Worm (Caenorhabditis elegans): ENCODE measurements around the gene lgc-56.

Gene lgc-56

DNA sequence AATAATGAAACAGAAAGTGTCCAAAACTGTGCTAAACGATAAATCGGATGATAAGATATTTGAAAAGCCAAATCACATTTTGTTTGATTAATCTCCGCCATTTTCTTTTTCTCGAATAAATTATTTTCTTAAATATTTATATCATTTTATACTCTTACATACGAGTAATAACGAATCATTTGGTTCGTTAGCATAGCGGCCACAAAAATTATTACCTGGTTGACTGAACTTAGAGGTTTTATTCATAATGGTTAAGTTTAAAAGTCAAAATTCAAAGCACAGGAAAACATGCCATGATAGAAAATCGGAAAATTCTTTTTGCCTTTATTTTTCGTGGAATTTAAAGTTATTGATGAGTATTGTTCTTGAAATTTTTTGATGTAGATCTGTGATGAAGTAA lies 33.1 kb downstream of the lgc-56 start, which contains the start of gene srb-5:
srb-5 (minus strand) TSS at position 101 of the 400 bp plus-strand sequence.
- TF ChIP-seq zip-11 (GFP tag; IDR thresholded peaks at IDR 0.05) = no peak
- no peak for TF ChIP-seq skn-1 (tag; optimal IDR thresholded peaks at IDR 0.05)
- no peak for TF ChIP-seq tra-1 (GFP tag; IDR thresholded peaks at IDR 0.05)
- TF ChIP-seq dmd-8 (GFP tag; IDR thresholded peaks at IDR 0.05) = no peak
- TF ChIP-seq R02D3.7 (tag; optimal IDR thresholded peaks at IDR 0.05) = no peak
- TF ChIP-seq madf-9 (GFP tag; conservative IDR thresholded peaks at IDR 0.05) = no peak
- no peak for TF ChIP-seq F26F4.8 (GFP tag; conservative IDR thresholded peaks at IDR 0.05)
- TF ChIP-seq pha-4 (GFP tag; IDR thresholded peaks at IDR 0.05) = no peak
- TF ChIP-seq pha-4 (tag; optimal IDR thresholded peaks at IDR 0.05) = no peak
- TF ChIP-seq zag-1 (tag; optimal IDR thresholded peaks at IDR 0.05) = no peak
- TF ChIP-seq gei-8 (GFP tag; optimal IDR thresholded peaks at IDR 0.05) = no peak

ce11 chrII:5166738-5167137 lies 36.6 kb downstream of the lgc-56 start, which contains the start of gene srb-3:
srb-3 (minus strand) TSS chrII:5166838.
- TF ChIP-seq lim-7 (GFP tag; IDR thresholded peaks at IDR 0.05) = no peak

ce11 chrII:5170932-5171331 lies 40.8 kb downstream of the lgc-56 start, which contains the start of gene srb-1:
srb-1 (minus strand) TSS chrII:5171032.
- TF ChIP-seq unc-62 (GFP tag; optimal IDR thresholded peaks at IDR 0.05 in 1 of 2) (peak in 1 of 2 experiments; percentile 15), unc-62 (tag; optimal IDR thresholded peaks at IDR 0.05) (no peak), hif-1 (tag; optimal IDR thresholded peaks at IDR 0.05) (no peak)

DNA sequence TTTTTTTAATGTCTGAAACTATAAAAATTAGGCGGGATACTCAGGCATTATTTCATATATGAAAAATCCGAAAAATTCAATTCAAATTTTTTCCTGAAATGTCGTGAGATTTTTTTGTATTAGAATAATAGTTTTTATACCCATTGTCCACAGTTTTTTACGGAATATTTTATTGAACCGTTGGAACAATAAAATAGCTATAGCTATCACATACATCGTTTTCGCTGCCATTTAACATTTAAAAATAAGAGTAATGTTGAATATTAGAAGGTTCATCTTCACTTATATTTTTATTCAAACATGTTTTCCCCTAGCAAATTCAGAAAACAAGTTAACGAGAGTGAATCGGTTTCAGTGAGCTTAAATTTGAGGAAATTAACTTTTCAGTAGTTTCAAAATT lies 41.4 kb downstream of the lgc-56 start, which contains the start of gene C27D6.15:
C27D6.15 (plus strand) TSS at position 301 of the 400 bp plus-strand sequence.
- TF ChIP-seq fkh-10 (GFP tag; optimal IDR thresholded peaks at IDR 0.05) (no peak), lin-38 (GFP tag; IDR thresholded peaks at IDR 0.05) (no peak), fos-1 (tag; optimal IDR thresholded peaks at IDR 0.05) (no peak), rbr-2 (tag; optimal IDR thresholded peaks at IDR 0.05) (no peak), madf-5 (GFP tag; IDR thresholded peaks at IDR 0.05) (no peak), nhr-48 (tag; optimal IDR thresholded peaks at IDR 0.05) (no peak), ceh-32 (tag; optimal IDR thresholded peaks at IDR 0.05; ENCODE audit: poor library complexity) (no peak), zfp-3 (GFP tag; conservative IDR thresholded peaks at IDR 0.05) (no peak), spr-3 (GFP tag; optimal IDR thresholded peaks at IDR 0.05) (no peak), hif-1 (tag; optimal IDR thresholded peaks at IDR 0.05) (no peak), vab-7 (GFP tag; IDR thresholded peaks at IDR 0.05) (no peak)

DNA sequence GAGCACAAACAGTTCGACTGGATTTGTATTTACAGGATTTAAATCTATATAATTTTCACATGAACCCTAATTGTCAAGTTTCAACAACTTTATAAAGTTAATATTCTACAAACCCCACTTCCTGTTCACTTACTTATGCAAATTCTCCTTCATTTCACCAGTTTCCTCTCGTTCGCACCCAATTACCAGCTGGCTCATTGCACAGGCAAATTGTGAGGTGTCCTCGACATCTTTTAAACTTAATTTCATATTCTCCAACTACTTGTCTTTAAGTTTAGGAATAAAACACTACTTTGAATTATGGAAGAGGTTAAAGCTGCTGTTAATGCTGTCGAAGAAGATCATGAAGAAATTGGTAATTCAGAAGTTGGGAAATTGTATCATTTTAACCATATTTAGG lies 42.3 kb downstream of the lgc-56 start, which contains the start of gene C27D6.1:
C27D6.1 (plus strand) TSS at position 301 of the 400 bp plus-strand sequence.
- TF ChIP-seq ceh-82 (tag; optimal IDR thresholded peaks at IDR 0.05) (no peak), aha-1 (tag) (peak; percentile 5), D1046.2 (GFP tag; IDR thresholded peaks at IDR 0.05) (no peak), unc-62 (GFP tag; optimal IDR thresholded peaks at IDR 0.05 in 1 of 2) (peak in 1 of 2 experiments; percentile 74), unc-62 (tag; optimal IDR thresholded peaks at IDR 0.05) (no peak)

ce11 chrII:5174370-5174769 lies 44.2 kb downstream of the lgc-56 start, which contains the start of gene C27D6.3:
C27D6.3 (minus strand) TSS chrII:5174470.
- TF ChIP-seq egl-27 (tag; optimal IDR thresholded peaks at IDR 0.05) = no peak
- no peak for TF ChIP-seq T26A8.4 (GFP tag; IDR thresholded peaks at IDR 0.05)
- no peak for TF ChIP-seq hlh-11 (tag; optimal IDR thresholded peaks at IDR 0.05)
- TF ChIP-seq pha-4 (GFP tag; IDR thresholded peaks at IDR 0.05) = no peak
- no peak for TF ChIP-seq pha-4 (tag; optimal IDR thresholded peaks at IDR 0.05)
- no peak for TF ChIP-seq ceh-28 (tag; optimal IDR thresholded peaks at IDR 0.05)
- no peak for TF ChIP-seq ces-1 (GFP tag; optimal IDR thresholded peaks at IDR 0.05)
- no peak for TF ChIP-seq fos-1 (tag; optimal IDR thresholded peaks at IDR 0.05)
- TF ChIP-seq nhr-237 (tag; optimal IDR thresholded peaks at IDR 0.05) = no peak
- TF ChIP-seq F26F4.8 (GFP tag; conservative IDR thresholded peaks at IDR 0.05) = no peak
- no peak for TF ChIP-seq Y48G9A.11 (GFP tag; IDR thresholded peaks at IDR 0.05)
- no peak for TF ChIP-seq nhr-10 (tag; optimal IDR thresholded peaks at IDR 0.05)
- TF ChIP-seq ceh-82 (tag; optimal IDR thresholded peaks at IDR 0.05) = no peak
- TF ChIP-seq nhr-102 (tag; optimal IDR thresholded peaks at IDR 0.05) = no peak
- no peak for TF ChIP-seq nhr-111 (GFP tag; optimal IDR thresholded peaks at IDR 0.05)
- no peak for TF ChIP-seq hif-1 (tag; optimal IDR thresholded peaks at IDR 0.05)
- TF ChIP-seq dmd-6 (GFP tag; IDR thresholded peaks at IDR 0.05) = no peak
- TF ChIP-seq aly-2 (tag; optimal IDR thresholded peaks at IDR 0.05) = no peak
- TF ChIP-seq duxl-1 (tag; optimal IDR thresholded peaks at IDR 0.05; ENCODE audit: poor library complexity) = no peak
- TF ChIP-seq spr-1 (tag; optimal IDR thresholded peaks at IDR 0.05) = no peak
- TF ChIP-seq php-3 (GFP tag; IDR thresholded peaks at IDR 0.05) = no peak
